Worm (Caenorhabditis elegans) whole organism, L1 larva: ENCODE results near the gene sdz-5.
A peak's percentile ranks its signal among the peaks of the same experiment; 100 is the strongest.

Source experiments
- C34B4.2 ChIP-seq: sonication (generic microtip); optimal IDR thresholded peaks from 2 replicates; lab custom pipeline; 2017; ENCODE audit warnings: mild to moderate bottlenecking, missing genetic modification characterization, missing compliant biosample characterization
- F16B12.6 ChIP-seq: fragments of 150-350 bp; optimal IDR thresholded peaks from 2 replicates; lab custom pipeline; 2014; ENCODE audit warnings: missing biosample characterization, missing genetic modification characterization
- aha-1 ChIP-seq: fragments of 150-350 bp; optimal IDR thresholded peaks from 2 replicates; lab custom pipeline; 2014; ENCODE audit warnings: missing biosample characterization, missing genetic modification characterization
- ama-1 ChIP-seq: fragments of 150-350 bp; optimal IDR thresholded peaks from 2 replicates; lab custom pipeline; 2014
- ceh-63 ChIP-seq: fragments of 200-800 bp; sonication (Bioruptor generic); optimal IDR thresholded peaks from 2 replicates; lab custom pipeline; 2018; ENCODE audit warnings: mild to moderate bottlenecking, missing genetic modification characterization, missing compliant biosample characterization
- ceh-8 ChIP-seq: fragments of 200-800 bp; sonication (Bioruptor generic); optimal IDR thresholded peaks from 2 replicates; lab custom pipeline; 2018; ENCODE audit warnings: mild to moderate bottlenecking, missing genetic modification characterization, moderate library complexity, missing compliant biosample characterization
- ceh-82 ChIP-seq, 3 experiments: fragments of 150-350 bp in 1 of 3; sonication (generic microtip) in 2 of 3; optimal IDR thresholded peaks; 2 replicates each; lab custom pipeline; 2014 to 2017; ENCODE audit warnings: missing biosample characterization in 3 of 3, missing genetic modification characterization in 3 of 3
- ces-1 ChIP-seq: fragments of 150-350 bp; optimal IDR thresholded peaks from 2 replicates; lab custom pipeline; 2014; ENCODE audit warnings: missing biosample characterization, missing genetic modification reagents, missing genetic modification characterization
- dpl-1 ChIP-seq, 3 experiments: fragments of 150-350 bp in 2 of 3; sonication (generic microtip) in 1 of 3; optimal IDR thresholded peaks; 2 replicates each; lab custom pipeline; 2014 to 2017; ENCODE audit warnings: missing biosample characterization in 3 of 3, missing genetic modification characterization in 3 of 3, missing genetic modification reagents in 3 of 3
- dsc-1 ChIP-seq: sonication (generic microtip); optimal IDR thresholded peaks from 2 replicates; lab custom pipeline; 2016; ENCODE audit warnings: mild to moderate bottlenecking, missing genetic modification characterization, missing compliant biosample characterization
- efl-1 ChIP-seq, 4 experiments: fragments of 150-350 bp; optimal IDR thresholded peaks in 3 of 4; peaks in 1 of 4; 1 replicate in 1 of 4; 2 replicates in 3 of 4; lab custom pipeline; 2014; ENCODE audit warnings: missing biosample characterization in 2 of 4, missing genetic modification characterization in 2 of 4, missing genetic modification reagents in 2 of 4
- elt-2 ChIP-seq: sonication (generic microtip); optimal IDR thresholded peaks from 2 replicates; lab custom pipeline; 2016; ENCODE audit warnings: missing genetic modification characterization, mild to moderate bottlenecking, inconsistent platforms, missing compliant biosample characterization, missing genetic modification reagents
- fkh-10 ChIP-seq: sonication (generic microtip); optimal IDR thresholded peaks from 2 replicates; lab custom pipeline; 2017; ENCODE audit warnings: missing biosample characterization, missing genetic modification reagents, missing genetic modification characterization
- fkh-8 ChIP-seq: sonication (generic microtip); optimal IDR thresholded peaks from 2 replicates; lab custom pipeline; 2016; ENCODE audit warnings: mild to moderate bottlenecking, missing genetic modification characterization, missing compliant biosample characterization
- fos-1 ChIP-seq: fragments of 150-350 bp; optimal IDR thresholded peaks from 2 replicates; lab custom pipeline; 2014; ENCODE audit warnings: missing biosample characterization, missing genetic modification characterization
- hlh-17 ChIP-seq: fragments of 200-800 bp; sonication (Bioruptor generic); optimal IDR thresholded peaks from 2 replicates; lab custom pipeline; 2018; ENCODE audit warnings: missing genetic modification characterization, mild to moderate bottlenecking, missing compliant biosample characterization, moderate library complexity, borderline replicate concordance
- hlh-4 ChIP-seq: sonication (generic microtip); optimal IDR thresholded peaks from 2 replicates; lab custom pipeline; 2016; ENCODE audit warnings: mild to moderate bottlenecking, missing genetic modification characterization, missing compliant biosample characterization
- irx-1 ChIP-seq: sonication (generic microtip); optimal IDR thresholded peaks from 2 replicates; lab custom pipeline; 2016; ENCODE audit warnings: missing genetic modification characterization, missing compliant biosample characterization
- isw-1 ChIP-seq: fragments of 200-800 bp; sonication (Bioruptor generic); IDR thresholded peaks from 2 replicates; pipeline ENCODE4 v1.3.6; 2022; ENCODE audit warnings: missing genetic modification characterization, missing compliant biosample characterization
- jun-1 ChIP-seq: fragments of 150-350 bp; optimal IDR thresholded peaks from 2 replicates; lab custom pipeline; 2014; ENCODE audit warnings: missing biosample characterization, missing genetic modification reagents, missing genetic modification characterization
- lin-14 ChIP-seq: fragments of 200-800 bp; sonication (Bioruptor generic); optimal IDR thresholded peaks from 2 replicates; lab custom pipeline; 2018; ENCODE audit warnings: mild to moderate bottlenecking, missing genetic modification characterization, moderate library complexity, missing compliant biosample characterization
- lin-35 ChIP-seq, 2 experiments: fragments of 150-350 bp; optimal IDR thresholded peaks; 2 replicates each; lab custom pipeline; 2014; ENCODE audit warnings: missing biosample characterization in 2 of 2, missing genetic modification characterization in 2 of 2, missing genetic modification reagents in 2 of 2
- lin-39 ChIP-seq: fragments of 150-350 bp; optimal IDR thresholded peaks from 2 replicates; lab custom pipeline; 2014; ENCODE audit warnings: missing biosample characterization, missing genetic modification reagents, missing genetic modification characterization
- lsy-2 ChIP-seq, 2 experiments: fragments of 150-350 bp; optimal IDR thresholded peaks; 2 replicates each; lab custom pipeline; 2014; ENCODE audit warnings: missing biosample characterization in 2 of 2, missing genetic modification characterization in 2 of 2
- mab-9 ChIP-seq: fragments of 200-800 bp; sonication (Bioruptor generic); IDR thresholded peaks from 2 replicates; pipeline ENCODE4 v1.3.6; 2022; ENCODE audit warnings: missing genetic modification reagents, missing genetic modification characterization, missing compliant biosample characterization
- mdl-1 ChIP-seq, 2 experiments: fragments of 150-350 bp; optimal IDR thresholded peaks; 2 replicates each; lab custom pipeline; 2014 to 2017; ENCODE audit warnings: missing biosample characterization in 2 of 2, missing genetic modification characterization in 2 of 2, inconsistent platforms in 1 of 2
- nhr-19 ChIP-seq: fragments of 200-800 bp; sonication (Bioruptor generic); conservative IDR thresholded peaks from 2 replicates; pipeline ENCODE4 v1.3.6; 2022; ENCODE audit warnings: missing genetic modification characterization, missing compliant biosample characterization
- nhr-20 ChIP-seq: sonication (generic microtip); optimal IDR thresholded peaks from 2 replicates; lab custom pipeline; 2016; ENCODE audit warnings: mild to moderate bottlenecking, missing genetic modification characterization, missing compliant biosample characterization
- nhr-237 ChIP-seq: fragments of 150-350 bp; optimal IDR thresholded peaks from 2 replicates; lab custom pipeline; 2014; ENCODE audit warnings: missing biosample characterization, missing genetic modification characterization
- nhr-28 ChIP-seq: fragments of 150-350 bp; optimal IDR thresholded peaks from 2 replicates; lab custom pipeline; 2014; ENCODE audit warnings: missing biosample characterization, missing genetic modification characterization
- nhr-76 ChIP-seq: sonication (generic microtip); optimal IDR thresholded peaks from 2 replicates; lab custom pipeline; 2017; ENCODE audit warnings: missing biosample characterization, missing genetic modification characterization
- nhr-85 ChIP-seq: sonication (generic microtip); peaks from one replicate; lab custom pipeline; 2016; ENCODE audit warnings: missing genetic modification characterization, inconsistent platforms, missing compliant biosample characterization
- pax-3 ChIP-seq: fragments of 200-800 bp; sonication (Bioruptor generic); optimal IDR thresholded peaks from 2 replicates; lab custom pipeline; 2018; ENCODE audit warnings: mild to moderate bottlenecking, missing genetic modification characterization, moderate library complexity, missing compliant biosample characterization
- pqm-1 ChIP-seq: sonication (generic microtip); optimal IDR thresholded peaks from 3 replicates; lab custom pipeline; 2017; ENCODE audit warnings: missing biosample characterization, missing genetic modification characterization
- rnt-1 ChIP-seq: sonication (generic microtip); optimal IDR thresholded peaks from 2 replicates; lab custom pipeline; 2016; ENCODE audit warnings: mild to moderate bottlenecking, missing genetic modification characterization, moderate library complexity, missing compliant biosample characterization
- sox-4 ChIP-seq: sonication (generic microtip); optimal IDR thresholded peaks from 2 replicates; lab custom pipeline; 2016; ENCODE audit warnings: missing genetic modification characterization, missing compliant biosample characterization
- swsn-7 ChIP-seq: sonication (generic microtip); optimal IDR thresholded peaks from 2 replicates; lab custom pipeline; 2016; ENCODE audit warnings: missing genetic modification characterization, missing compliant biosample characterization
- tbx-2 ChIP-seq: sonication (generic microtip); optimal IDR thresholded peaks from 2 replicates; lab custom pipeline; 2016; ENCODE audit warnings: missing genetic modification characterization, missing compliant biosample characterization
- tlp-1 ChIP-seq: fragments of 150-350 bp; optimal IDR thresholded peaks from 2 replicates; lab custom pipeline; 2014; ENCODE audit warnings: missing biosample characterization, missing genetic modification characterization
- unc-86 ChIP-seq: sonication (generic microtip); optimal IDR thresholded peaks from 2 replicates; lab custom pipeline; 2016; ENCODE audit warnings: missing genetic modification characterization, missing compliant biosample characterization
- unc-98 ChIP-seq: fragments of 200-800 bp; sonication (Bioruptor generic); IDR thresholded peaks from 2 replicates; pipeline ENCODE4 v1.3.6; 2022; ENCODE audit warnings: missing genetic modification characterization, missing compliant biosample characterization
- zag-1 ChIP-seq: fragments of 150-350 bp; optimal IDR thresholded peaks from 2 replicates; lab custom pipeline; 2014; ENCODE audit warnings: missing biosample characterization, missing genetic modification characterization
- zip-4 ChIP-seq: fragments of 200-800 bp; sonication (Bioruptor generic); optimal IDR thresholded peaks from 2 replicates; lab custom pipeline; 2018; ENCODE audit warnings: mild to moderate bottlenecking, missing genetic modification characterization, moderate library complexity, missing compliant biosample characterization

The sdz-5 gene

DNA sequence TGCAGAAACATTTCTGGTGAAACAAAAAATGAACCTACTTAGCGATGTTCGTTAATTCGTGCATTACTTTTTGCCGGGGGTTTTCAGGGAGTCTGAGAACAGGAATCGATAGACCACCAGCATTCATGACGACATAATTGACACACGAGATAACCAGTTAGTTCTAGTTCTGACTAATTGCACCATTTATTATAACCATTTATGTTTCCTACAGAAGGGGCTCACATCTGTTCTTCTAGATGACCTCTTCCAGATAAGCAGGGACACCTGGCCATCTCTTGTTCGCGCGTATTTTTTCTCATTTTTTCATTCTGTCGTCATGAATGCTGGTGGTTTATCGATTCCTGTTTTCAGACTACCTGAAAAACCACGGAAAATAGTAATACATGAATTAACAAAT lies at the start of gene sdz-5:
sdz-5 (plus strand) TSS at position 301 of the 400 bp plus-strand sequence.
- no peak for TF ChIP-seq dpl-1 (GFP tag; optimal IDR thresholded peaks at IDR 0.05; lab: Kevin White, UChicago)
- no peak for TF ChIP-seq dsc-1 (tag; lab: Kevin White, UChicago)
- no peak for TF ChIP-seq ama-1 (lab: Kevin White, UChicago)
- TF ChIP-seq F16B12.6: no peak
- no peak for TF ChIP-seq C34B4.2
- no peak for TF ChIP-seq ceh-63 (GFP tag; lab: Kevin White, UChicago)
- no peak for TF ChIP-seq zip-4
- no peak for TF ChIP-seq nhr-76 (tag; lab: Kevin White, UChicago)
- TF ChIP-seq jun-1: no peak
- TF ChIP-seq hlh-4 (tag; lab: Kevin White, UChicago): no peak
- no peak for TF ChIP-seq pax-3
- no peak for TF ChIP-seq pqm-1 (tag; lab: Kevin White, UChicago)
- no peak for TF ChIP-seq sox-4 (tag; lab: Kevin White, UChicago)
- no peak for TF ChIP-seq nhr-237 (tag; lab: Kevin White, UChicago)
- no peak for TF ChIP-seq mab-9
- TF ChIP-seq hlh-17 (GFP tag; lab: Kevin White, UChicago): no peak

DNA sequence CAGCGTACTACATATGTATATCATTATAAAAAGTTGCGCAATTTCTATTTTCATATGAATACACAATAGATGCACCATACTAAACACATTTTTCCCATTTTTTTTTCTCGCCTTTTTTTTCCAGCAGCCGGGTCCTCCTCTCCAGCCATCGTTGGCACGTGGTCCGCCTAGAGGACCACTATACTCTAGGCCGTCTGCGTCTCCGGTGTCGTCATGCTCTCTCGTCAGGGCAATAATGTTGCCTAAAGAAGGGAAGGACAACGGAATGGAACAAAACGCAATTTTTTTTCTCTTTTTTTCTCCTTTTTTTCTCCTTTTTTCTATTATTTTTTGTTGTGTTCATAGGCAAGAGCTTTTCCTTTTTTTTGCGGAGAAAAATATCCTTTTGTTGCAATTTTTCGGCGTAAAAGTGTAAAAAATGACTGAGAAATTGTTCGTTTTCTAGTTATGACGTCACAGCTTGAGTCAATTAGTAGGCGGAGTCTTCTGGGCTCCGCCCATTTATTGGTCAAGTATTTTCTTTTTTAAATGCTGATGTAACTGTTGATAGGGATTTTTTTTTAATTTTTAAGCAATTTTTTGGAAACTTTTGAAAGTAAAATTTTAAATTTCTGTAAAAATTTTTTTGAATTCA lies 45.9 kb upstream of the sdz-5 start:
- no peak for TF ChIP-seq nhr-19 (GFP tag; lab: Robert Waterston, UW)
- peak in 1 of 2 experiments; percentile 28 for TF ChIP-seq lsy-2 (tag; optimal IDR thresholded peaks at IDR 0.05; lab: Kevin White, UChicago)
- no peak for TF ChIP-seq lin-39 (tag; lab: Kevin White, UChicago)
- peak; percentile 51 to 63 for TF ChIP-seq mdl-1 (tag; optimal IDR thresholded peaks at IDR 0.05; lab: Kevin White, UChicago)
- peak; percentile 29 for TF ChIP-seq fkh-8
- peak in 1 of 2 experiments; percentile 31 for TF ChIP-seq lin-35 (GFP tag; optimal IDR thresholded peaks at IDR 0.05; lab: Kevin White, UChicago)
- no peak for TF ChIP-seq nhr-85
- peak; percentile 71 for TF ChIP-seq nhr-20 (tag; lab: Kevin White, UChicago)
- TF ChIP-seq rnt-1 (tag; lab: Kevin White, UChicago): no peak
- TF ChIP-seq ceh-82 (tag; optimal IDR thresholded peaks at IDR 0.05; lab: Kevin White, UChicago): peak; percentile 3 to 66 (median 16)
- peak; percentile 85 for TF ChIP-seq fkh-10 (GFP tag; lab: Kevin White, UChicago)
- no peak for TF ChIP-seq zag-1 (tag; lab: Kevin White, UChicago)
- TF ChIP-seq nhr-28 (tag; lab: Kevin White, UChicago): no peak
- no peak for TF ChIP-seq elt-2 (tag; lab: Kevin White, UChicago)
- TF ChIP-seq unc-86 (tag; lab: Kevin White, UChicago): peak; percentile 69
- TF ChIP-seq zip-4: no peak
- no peak for TF ChIP-seq aha-1 (tag; lab: Kevin White, UChicago)
- TF ChIP-seq ces-1 (GFP tag; lab: Kevin White, UChicago): peak; percentile 6
- peak; percentile 36 for TF ChIP-seq ceh-8 (GFP tag; lab: Kevin White, UChicago)
- no peak for TF ChIP-seq hlh-4 (tag; lab: Kevin White, UChicago)
- TF ChIP-seq lin-14 (GFP tag; lab: Kevin White, UChicago): peak; percentile 93
- peak; percentile 32 to 38 for TF ChIP-seq efl-1 (optimal IDR thresholded peaks at IDR 0.05; lab: Kevin White, UChicago)
- TF ChIP-seq efl-1 (GFP tag; optimal IDR thresholded peaks at IDR 0.05 in 1 of 2; lab: Kevin White, UChicago): no peak
- TF ChIP-seq isw-1 (GFP tag; lab: Robert Waterston, UW): peak; percentile 40; the same call in 1 of the 2 replicates
- TF ChIP-seq fos-1 (tag; lab: Kevin White, UChicago): no peak
- 0 out of 2 replicates have a peak, but pooled peaks have one; percentile 32 for TF ChIP-seq mab-9
- TF ChIP-seq tlp-1 (tag; lab: Kevin White, UChicago): no peak
- peak; percentile 38 for TF ChIP-seq tbx-2 (tag; lab: Kevin White, UChicago)
- TF ChIP-seq unc-98: no peak
- TF ChIP-seq jun-1: no peak
- no peak for TF ChIP-seq pqm-1 (tag; lab: Kevin White, UChicago)
- TF ChIP-seq irx-1: no peak
- TF ChIP-seq sox-4 (tag; lab: Kevin White, UChicago): no peak
- TF ChIP-seq swsn-7 (tag; lab: Kevin White, UChicago): peak; percentile 53
